Worm (Caenorhabditis elegans) whole organism, L4/young adult: ENCODE results near the gene W07G4.7.

Experiments
- W03F9.2 ChIP-seq: fragments of 150-350 bp; optimal IDR thresholded peaks from 2 replicates; lab custom pipeline; 2014; ENCODE audit warnings: missing biosample characterization, missing genetic modification characterization
- dao-5 ChIP-seq: sonication (generic microtip); optimal IDR thresholded peaks from 2 replicates; lab custom pipeline; 2016; ENCODE audit warnings: missing genotype, missing genetic modification characterization, moderate library complexity, missing compliant biosample characterization
- him-1 ChIP-seq: sonication (generic microtip); optimal IDR thresholded peaks from 2 replicates; lab custom pipeline; 2016; ENCODE audit warnings: missing genotype, missing genetic modification reagents, missing genetic modification characterization, missing compliant biosample characterization

Gene W07G4.7

ce11 chrV:13021540-13021939 is 13.0 kb downstream of the W07G4.7 start:
- TF ChIP-seq him-1 (no peak), W03F9.2 (tag; lab: Kevin White, UChicago) (no peak), dao-5 (tag; lab: Kevin White, UChicago) (no peak)

ce11 chrV:13020638-13021037 is 13.9 kb downstream of the W07G4.7 start:
- TF ChIP-seq him-1 (no peak), dao-5 (tag; lab: Kevin White, UChicago) (no peak), W03F9.2 (tag; lab: Kevin White, UChicago) (no peak)

ce11 chrV:13020014-13020413 is 14.5 kb downstream of the W07G4.7 start:
- TF ChIP-seq dao-5 (tag; lab: Kevin White, UChicago) (no peak), W03F9.2 (tag; lab: Kevin White, UChicago) (no peak)

- no peak for TF ChIP-seq dao-5 (tag; lab: Kevin White, UChicago)
- no peak for TF ChIP-seq W03F9.2 (tag; lab: Kevin White, UChicago)
Observed at ce11 chrV:13018761-13019160, 15.7 kb downstream of the W07G4.7 start, which contains the start of gene fmi-1. Gene fmi-1, plus strand, starts transcription at chrV:13019061.

- no peak for TF ChIP-seq W03F9.2 (tag; lab: Kevin White, UChicago)
- TF ChIP-seq him-1 = no peak
- TF ChIP-seq dao-5 (tag; lab: Kevin White, UChicago) = no peak
Observed at ce11 chrV:13018233-13018632, 16.3 kb downstream of the W07G4.7 start.

ce11 chrV:13013844-13014243 is 20.7 kb downstream of the W07G4.7 start, which contains the start of gene F15B9.6:
Gene F15B9.6, plus strand, starts transcription at chrV:13014144.
- TF ChIP-seq dao-5 (tag; lab: Kevin White, UChicago) (no peak), W03F9.2 (tag; lab: Kevin White, UChicago) (no peak), him-1 (no peak)

ce11 chrV:13013158-13013557 is 21.3 kb downstream of the W07G4.7 start, which contains the start of gene try-10:
Gene try-10, minus strand, starts transcription at chrV:13013258.
- TF ChIP-seq him-1 (no peak), dao-5 (tag; lab: Kevin White, UChicago) (no peak), W03F9.2 (tag; lab: Kevin White, UChicago) (no peak)

- TF ChIP-seq W03F9.2 (tag; lab: Kevin White, UChicago) (no peak), dao-5 (tag; lab: Kevin White, UChicago) (no peak), him-1 (no peak)
Observed at ce11 chrV:13011904-13012303, 22.6 kb downstream of the W07G4.7 start.

- TF ChIP-seq him-1 (no peak), W03F9.2 (tag; lab: Kevin White, UChicago) (no peak), dao-5 (tag; lab: Kevin White, UChicago) (no peak)
Observed at ce11 chrV:13009843-13010242, 24.7 kb downstream of the W07G4.7 start.

- TF ChIP-seq him-1 = no peak
- no peak for TF ChIP-seq dao-5 (tag; lab: Kevin White, UChicago)
- TF ChIP-seq W03F9.2 (tag; lab: Kevin White, UChicago) = no peak
Observed at ce11 chrV:13009271-13009670, 25.2 kb downstream of the W07G4.7 start.

ce11 chrV:13008825-13009224 is 25.7 kb downstream of the W07G4.7 start, which contains the start of gene F15B9.10:
Gene F15B9.10, minus strand, starts transcription at chrV:13008925.
- no peak for TF ChIP-seq him-1
- TF ChIP-seq dao-5 (tag; lab: Kevin White, UChicago) = no peak
- no peak for TF ChIP-seq W03F9.2 (tag; lab: Kevin White, UChicago)

ce11 chrV:13006754-13007153 is 27.8 kb downstream of the W07G4.7 start:
- TF ChIP-seq W03F9.2 (tag; lab: Kevin White, UChicago) = no peak
- no peak for TF ChIP-seq him-1
- TF ChIP-seq dao-5 (tag; lab: Kevin White, UChicago) = no peak

ce11 chrV:13004374-13004773 is 30.1 kb downstream of the W07G4.7 start:
- TF ChIP-seq W03F9.2 (tag; lab: Kevin White, UChicago) (no peak), dao-5 (tag; lab: Kevin White, UChicago) (no peak), him-1 (no peak)

- TF ChIP-seq him-1 = peak; percentile 72
- no peak for TF ChIP-seq W03F9.2 (tag; lab: Kevin White, UChicago)
- peak; percentile 72 for TF ChIP-seq dao-5 (tag; lab: Kevin White, UChicago)
Observed at ce11 chrV:13003378-13003777, 31.1 kb downstream of the W07G4.7 start.

- TF ChIP-seq W03F9.2 (tag; lab: Kevin White, UChicago) (no peak), him-1 (no peak), dao-5 (tag; lab: Kevin White, UChicago) (no peak)
Observed at ce11 chrV:13002070-13002469, 32.4 kb downstream of the W07G4.7 start, which contains the start of gene inft-2. Gene inft-2, plus strand, starts transcription at chrV:13002317.
